Fruit fly (Drosophila melanogaster) whole organism, wandering third instar larva: ENCODE results near the gene shd.

Experiments
- CG32264 ChIP-seq: fragments of 200-800 bp; sonication (Bioruptor generic); optimal IDR thresholded peaks from 2 replicates; lab custom pipeline; 2016; ENCODE audit warnings: missing biosample characterization, missing genetic modification characterization
- CG9705 ChIP-seq: fragments of 200-800 bp; sonication (Bioruptor generic); optimal IDR thresholded peaks from 2 replicates; lab custom pipeline; 2018; ENCODE audit warnings: missing biosample characterization, mild to moderate bottlenecking, missing genetic modification characterization
- CrebA ChIP-seq: fragments of 200-800 bp; sonication (Bioruptor generic); optimal IDR thresholded peaks from 2 replicates; lab custom pipeline; 2016; ENCODE audit warnings: missing biosample characterization, mild to moderate bottlenecking, missing genetic modification characterization, borderline replicate concordance
- Dfd ChIP-seq: fragments of >200 bp; optimal IDR thresholded peaks from 2 replicates; lab custom pipeline; 2017; ENCODE audit warnings: missing biosample characterization, missing genetic modification characterization
- Dif ChIP-seq: fragments of 200-275, 200-300 bp; sonication (Bioruptor generic); optimal IDR thresholded peaks from 2 replicates; lab custom pipeline; 2018; ENCODE audit warnings: missing biosample characterization, missing genetic modification characterization; ENCODE audit not compliant: partially characterized antibody
- GATAd ChIP-seq: sonication (Bioruptor generic); optimal IDR thresholded peaks from 2 replicates; lab custom pipeline; 2016; ENCODE audit warnings: missing biosample characterization, missing genetic modification characterization
- HLH106 ChIP-seq: fragments of 200-800 bp; optimal IDR thresholded peaks from 3 replicates; lab custom pipeline; 2019; ENCODE audit warnings: missing biosample characterization, mild to moderate bottlenecking, missing genetic modification characterization, moderate library complexity
- Hr78 ChIP-seq: fragments of >200 bp; optimal IDR thresholded peaks from 2 replicates; lab custom pipeline; 2017; ENCODE audit warnings: missing biosample characterization, missing genetic modification characterization
- Hr83 ChIP-seq: fragments of 200-300 bp; sonication (Bioruptor generic); optimal IDR thresholded peaks from 2 replicates; lab custom pipeline; 2016; ENCODE audit warnings: missing biosample characterization, mild to moderate bottlenecking, missing genetic modification characterization, moderate library complexity; ENCODE audit not compliant: poor library complexity, severe bottlenecking
- Jra ChIP-seq: sonication (Bioruptor generic); optimal IDR thresholded peaks from 2 replicates; lab custom pipeline; 2016; ENCODE audit warnings: missing biosample characterization, missing genetic modification characterization
- N ChIP-seq: fragments of >200 bp; optimal IDR thresholded peaks from 2 replicates; lab custom pipeline; 2018; ENCODE audit warnings: missing biosample characterization, missing external identifiers, missing genetic modification characterization
- OdsH ChIP-seq: fragments of 200-800 bp; sonication (Bioruptor generic); optimal IDR thresholded peaks from 2 replicates; lab custom pipeline; 2016; ENCODE audit warnings: missing biosample characterization, mild to moderate bottlenecking, missing genetic modification characterization
- Sp1 ChIP-seq: fragments of 200-800 bp; sonication (Bioruptor generic); optimal IDR thresholded peaks from 3 replicates; lab custom pipeline; 2019; ENCODE audit warnings: missing biosample characterization, mild to moderate bottlenecking, missing genetic modification characterization, moderate library complexity
- Vsx2 ChIP-seq: fragments of 200-300, 225-300 bp; sonication (Bioruptor generic); optimal IDR thresholded peaks from 2 replicates; lab custom pipeline; 2018; ENCODE audit warnings: missing biosample characterization, missing genetic modification characterization; ENCODE audit not compliant: partially characterized antibody
- br ChIP-seq: fragments of 200-800 bp; sonication (Bioruptor generic); optimal IDR thresholded peaks from 2 replicates; lab custom pipeline; 2016; ENCODE audit warnings: missing biosample characterization, missing genetic modification characterization
- brk ChIP-seq: fragments of 200-800 bp; sonication (Bioruptor generic); optimal IDR thresholded peaks from 2 replicates; lab custom pipeline; 2016; ENCODE audit warnings: missing biosample characterization, mild to moderate bottlenecking, missing genetic modification characterization
- dl ChIP-seq, 2 experiments: fragments of 175-275, 200-275 bp in 1 of 2; fragments of 200-275 bp in 1 of 2; sonication (Bioruptor generic); optimal IDR thresholded peaks; lab custom pipeline; 2018; ENCODE audit warnings: mild to moderate bottlenecking in 2 of 2, missing biosample characterization in 2 of 2, missing genetic modification characterization in 2 of 2, moderate library complexity in 2 of 2; ENCODE audit not compliant: partially characterized antibody in 2 of 2, insufficient read depth in 1 of 2
- dmrt93B ChIP-seq: fragments of 200-800 bp; sonication (Bioruptor generic); optimal IDR thresholded peaks from 2 replicates; lab custom pipeline; 2018; ENCODE audit warnings: missing biosample characterization, mild to moderate bottlenecking, missing genetic modification characterization
- ey ChIP-seq: fragments of 200-800 bp; sonication (Bioruptor generic); optimal IDR thresholded peaks from 2 replicates; lab custom pipeline; 2016; ENCODE audit warnings: missing biosample characterization, missing genetic modification characterization
- foxo ChIP-seq, 2 experiments: fragments of 200-800 bp; sonication (Bioruptor generic); optimal IDR thresholded peaks; 2 replicates in 1 of 2; 3 replicates in 1 of 2; lab custom pipeline; 2016 to 2017; ENCODE audit warnings: missing biosample characterization in 2 of 2, missing genetic modification characterization in 2 of 2
- fru ChIP-seq: fragments of 200-800 bp; sonication (Bioruptor generic); optimal IDR thresholded peaks from 3 replicates; lab custom pipeline; 2016; ENCODE audit warnings: missing biosample characterization, mild to moderate bottlenecking, missing genetic modification characterization
- h ChIP-seq: fragments of 200-800 bp; sonication (Bioruptor generic); optimal IDR thresholded peaks from 3 replicates; lab custom pipeline; 2016; ENCODE audit warnings: missing biosample characterization, mild to moderate bottlenecking, missing genetic modification characterization
- jim ChIP-seq: fragments of 175-275, 200-325 bp; sonication (Bioruptor generic); optimal IDR thresholded peaks from 2 replicates; lab custom pipeline; 2016; ENCODE audit warnings: missing biosample characterization, mild to moderate bottlenecking, missing genetic modification characterization
- lola ChIP-seq: fragments of >200 bp; optimal IDR thresholded peaks from 2 replicates; lab custom pipeline; 2017; ENCODE audit warnings: missing biosample characterization, missing genetic modification characterization
- pan ChIP-seq: fragments of >200 bp; optimal IDR thresholded peaks from 2 replicates; lab custom pipeline; 2017
- psq ChIP-seq: fragments of 200-800 bp; sonication (Bioruptor generic); optimal IDR thresholded peaks from 3 replicates; lab custom pipeline; 2017; ENCODE audit warnings: missing biosample characterization, mild to moderate bottlenecking, missing genetic modification characterization, moderate library complexity
- rgr ChIP-seq: fragments of 200-800 bp; sonication (Bioruptor generic); optimal IDR thresholded peaks from 3 replicates; lab custom pipeline; 2016; ENCODE audit warnings: missing biosample characterization, mild to moderate bottlenecking, missing genetic modification characterization
- sage ChIP-seq: fragments of 200-800 bp; sonication (Bioruptor generic); optimal IDR thresholded peaks from 2 replicates; lab custom pipeline; 2016; ENCODE audit warnings: missing biosample characterization, mild to moderate bottlenecking, missing genetic modification characterization
- sv ChIP-seq: fragments of 200-800 bp; sonication (Bioruptor generic); optimal IDR thresholded peaks from 3 replicates; lab custom pipeline; 2016; ENCODE audit warnings: missing biosample characterization, missing genetic modification characterization
- tai ChIP-seq: sonication (Bioruptor generic); optimal IDR thresholded peaks from 2 replicates; lab custom pipeline; 2016; ENCODE audit warnings: missing biosample characterization, missing genetic modification characterization
- woc ChIP-seq: sonication (Bioruptor generic); optimal IDR thresholded peaks from 2 replicates; lab custom pipeline; 2016; ENCODE audit warnings: missing biosample characterization, mild to moderate bottlenecking, missing genetic modification characterization

Gene shd

dm6 chr3L:14609138-14609729 is 5.0 kb upstream of the shd start:
- no peak for TF ChIP-seq rgr
- no peak for TF ChIP-seq Jra
- no peak for TF ChIP-seq CG32264 (GFP tag; lab: Kevin White, UChicago)

DNA sequence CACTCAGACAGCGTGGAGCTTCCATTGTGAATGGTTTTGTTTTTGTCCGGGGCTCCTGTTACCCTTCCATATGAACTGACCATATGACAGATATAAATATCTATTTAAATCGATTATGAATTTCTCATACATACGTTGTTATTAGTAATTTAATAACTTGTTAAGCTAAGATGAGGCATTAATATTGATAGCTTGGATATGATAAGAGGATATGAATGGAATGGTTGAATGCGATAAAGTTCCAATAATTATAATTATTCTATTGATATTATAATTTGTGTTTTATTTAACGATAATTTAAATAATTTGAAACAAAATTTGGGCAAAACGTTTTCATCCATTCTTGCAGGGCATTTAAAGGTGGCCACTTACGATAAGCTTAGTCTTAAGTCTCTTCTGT is 3.8 kb upstream of the shd start:
- peak; percentile 61 for TF ChIP-seq psq (GFP tag; lab: Kevin White, UChicago)
- TF ChIP-seq Hr83 (GFP tag; lab: Kevin White, UChicago), result no peak
- peak; percentile 40 for TF ChIP-seq OdsH
- peak in 1 of 2 experiments; percentile 52 for TF ChIP-seq foxo (GFP tag; optimal IDR thresholded peaks at IDR 0.05; lab: Kevin White, UChicago)
- TF ChIP-seq sv, result no peak
- TF ChIP-seq CrebA (GFP tag; lab: Kevin White, UChicago), result no peak
- TF ChIP-seq dmrt93B (GFP tag; lab: Kevin White, UChicago), result peak; percentile 42
- peak; percentile 37 for TF ChIP-seq h (GFP tag; lab: Kevin White, UChicago)
- peak; percentile 68 for TF ChIP-seq Sp1 (GFP tag; lab: Kevin White, UChicago)
- TF ChIP-seq brk (GFP tag; lab: Kevin White, UChicago), result peak; percentile 40
- TF ChIP-seq woc (GFP tag; lab: Kevin White, UChicago), result peak; percentile 3
- TF ChIP-seq HLH106, result peak; percentile 67
- TF ChIP-seq tai (GFP tag; lab: Kevin White, UChicago), result no peak

dm6 chr3L:14611406-14612335 is 2.6 kb upstream of the shd start:
- TF ChIP-seq CG32264 (GFP tag; lab: Kevin White, UChicago) (no peak), Sp1 (GFP tag; lab: Kevin White, UChicago) (peak; percentile 74), HLH106 (peak; percentile 65), fru (no peak), Jra (no peak), OdsH (no peak), Vsx2 (GFP tag; lab: Kevin White, UChicago) (peak; percentile 66), psq (GFP tag; lab: Kevin White, UChicago) (peak; percentile 54), foxo (GFP tag; optimal IDR thresholded peaks at IDR 0.05; lab: Kevin White, UChicago) (peak in 1 of 2 experiments; percentile 36), tai (GFP tag; lab: Kevin White, UChicago) (no peak)
- TF ChIP-seq, all 38 proteins: peak for 5

dm6 chr3L:14612945-14613791 is 1.1 kb upstream of the shd start:
- no peak for TF ChIP-seq GATAd (GFP tag; lab: Kevin White, UChicago)
- peak; percentile 6 for TF ChIP-seq HLH106
- TF ChIP-seq dl (GFP tag; optimal IDR thresholded peaks at IDR 0.05; lab: Kevin White, UChicago; ENCODE audit: insufficient read depth in 1 of 2, partially characterized antibody in 2 of 2), result peak in 1 of 2 experiments; percentile 23
- no peak for TF ChIP-seq CG32264 (GFP tag; lab: Kevin White, UChicago)
- TF ChIP-seq foxo (GFP tag; optimal IDR thresholded peaks at IDR 0.05; lab: Kevin White, UChicago), result peak in 1 of 2 experiments; percentile 8
- TF ChIP-seq woc (GFP tag; lab: Kevin White, UChicago), result peak; percentile 26
- TF ChIP-seq OdsH, result peak; percentile 7
- peak; percentile 20 for TF ChIP-seq fru
- TF ChIP-seq h (GFP tag; lab: Kevin White, UChicago), result no peak
- TF ChIP-seq ey (GFP tag; lab: Kevin White, UChicago), result peak; percentile 23
- no peak for TF ChIP-seq psq (GFP tag; lab: Kevin White, UChicago)

DNA sequence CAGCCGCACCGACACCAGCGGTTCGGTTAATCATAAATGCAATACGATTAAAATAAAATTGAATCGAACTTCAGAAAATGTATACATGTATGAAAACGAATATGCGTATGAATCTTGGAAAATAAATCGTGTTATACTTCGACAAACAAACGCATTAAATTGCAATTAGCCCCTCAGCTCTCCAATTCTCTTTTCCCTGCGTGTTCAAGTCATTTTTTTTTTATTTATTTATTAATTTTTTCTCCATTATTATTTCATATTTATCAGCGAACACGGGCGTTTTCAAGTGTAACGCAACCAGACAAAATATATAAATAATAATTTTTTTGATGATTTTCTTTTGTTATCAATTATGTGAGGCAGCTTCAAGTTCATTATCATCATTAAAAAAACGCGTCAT is 929 bp downstream of the shd start:
- TF ChIP-seq jim, result no peak
- TF ChIP-seq fru, result no peak
- TF ChIP-seq br (GFP tag; lab: Kevin White, UChicago), result peak; percentile 23
- TF ChIP-seq CG9705 (GFP tag; lab: Kevin White, UChicago), result no peak
- TF ChIP-seq tai (GFP tag; lab: Kevin White, UChicago), result no peak
- TF ChIP-seq sage, result peak; percentile 44
- no peak for TF ChIP-seq sv
- no peak for TF ChIP-seq lola (GFP tag; lab: Kevin White, UChicago)
- no peak for TF ChIP-seq Hr78 (GFP tag; lab: Kevin White, UChicago)
- no peak for TF ChIP-seq Dfd (GFP tag; lab: Kevin White, UChicago)
- TF ChIP-seq pan (lab: Kevin White, UChicago), result no peak
- no peak for TF ChIP-seq dl (GFP tag; optimal IDR thresholded peaks at IDR 0.05; lab: Kevin White, UChicago; ENCODE audit: insufficient read depth in 1 of 2, partially characterized antibody in 2 of 2)
- no peak for TF ChIP-seq Hr83 (GFP tag; lab: Kevin White, UChicago)
- TF ChIP-seq CrebA (GFP tag; lab: Kevin White, UChicago), result no peak
- peak; percentile 15 for TF ChIP-seq dmrt93B (GFP tag; lab: Kevin White, UChicago)
- TF ChIP-seq rgr, result peak; percentile 54
- peak; percentile 44 for TF ChIP-seq HLH106
- peak; percentile 14 for TF ChIP-seq h (GFP tag; lab: Kevin White, UChicago)
- TF ChIP-seq Sp1 (GFP tag; lab: Kevin White, UChicago), result peak; percentile 27
- peak in 1 of 2 experiments; percentile 19 for TF ChIP-seq foxo (GFP tag; optimal IDR thresholded peaks at IDR 0.05; lab: Kevin White, UChicago)
- peak; percentile 7 for TF ChIP-seq CG32264 (GFP tag; lab: Kevin White, UChicago)
- TF ChIP-seq Dif (GFP tag; lab: Kevin White, UChicago), result no peak
- no peak for TF ChIP-seq GATAd (GFP tag; lab: Kevin White, UChicago)
- peak; percentile 27 for TF ChIP-seq OdsH
- no peak for TF ChIP-seq N
- TF ChIP-seq Jra, result no peak
- TF ChIP-seq ey (GFP tag; lab: Kevin White, UChicago), result no peak
